Worm (Caenorhabditis elegans): Measurements from ENCODE around the gene C30B5.6.

Gene C30B5.6

DNA sequence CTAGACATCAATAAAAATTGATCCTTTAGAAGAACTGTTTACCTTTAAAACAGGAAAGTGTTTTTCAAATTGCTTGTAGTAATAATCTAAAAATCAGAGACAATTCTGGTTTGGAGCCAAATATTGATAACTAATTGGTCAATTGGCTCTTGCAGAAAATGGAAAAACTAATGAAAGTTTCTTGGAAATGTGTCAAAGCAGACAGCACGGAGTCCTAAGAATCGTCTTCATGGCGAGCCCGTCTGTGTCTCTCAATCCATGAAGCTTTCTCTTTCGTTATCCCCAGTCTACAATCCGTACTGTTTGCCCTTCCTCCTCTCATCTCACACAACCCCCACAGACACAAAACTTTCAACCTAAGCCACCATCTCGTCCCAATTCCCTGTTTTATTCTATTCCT lies 42.9 kb downstream of the C30B5.6 start, which contains the start of gene F40H3.1:
TSS of gene F40H3.1 (plus strand) at position 301 of the 400 bp plus-strand sequence.
- TF ChIP-seq snpc-4 (tag; optimal IDR thresholded peaks at IDR 0.05) (no peak), nhr-71 (tag; optimal IDR thresholded peaks at IDR 0.05) (no peak), lin-14 (GFP tag; optimal IDR thresholded peaks at IDR 0.05) (no peak), blmp-1 (tag; optimal IDR thresholded peaks at IDR 0.05) (no peak), fkh-4 (tag; optimal IDR thresholded peaks at IDR 0.05; ENCODE audit: borderline replicate concordance) (no peak), aly-2 (tag; optimal IDR thresholded peaks at IDR 0.05) (no peak), nhr-20 (tag; optimal IDR thresholded peaks at IDR 0.05) (no peak), nhr-47 (tag; optimal IDR thresholded peaks at IDR 0.05) (no peak), dpl-1 (GFP tag; optimal IDR thresholded peaks at IDR 0.05) (no peak)

ce11 chrII:6178743-6179129 lies 43.7 kb downstream of the C30B5.6 start:
- no peak for TF ChIP-seq unc-62 (GFP tag; optimal IDR thresholded peaks at IDR 0.05)
- TF ChIP-seq ces-1 (GFP tag; optimal IDR thresholded peaks at IDR 0.05), result no peak
- no peak for TF ChIP-seq nhr-11 (tag; optimal IDR thresholded peaks at IDR 0.05)
- TF ChIP-seq ceh-8 (GFP tag; optimal IDR thresholded peaks at IDR 0.05), result no peak
- no peak for TF ChIP-seq zag-1 (tag; optimal IDR thresholded peaks at IDR 0.05)
- no peak for TF ChIP-seq isw-1 (GFP tag; IDR thresholded peaks at IDR 0.05)
- no peak for TF ChIP-seq C16A3.4 (tag; optimal IDR thresholded peaks at IDR 0.05)

- TF ChIP-seq elt-2 (tag; optimal IDR thresholded peaks at IDR 0.05) (peak; percentile 81), elt-3 (tag; optimal IDR thresholded peaks at IDR 0.05) (peak in 2 of 6 experiments; percentile 24 to 55), tlp-1 (tag; optimal IDR thresholded peaks at IDR 0.05) (peak; percentile 71), lin-14 (GFP tag; optimal IDR thresholded peaks at IDR 0.05) (peak; percentile 1), C34B4.2 (tag; optimal IDR thresholded peaks at IDR 0.05) (no peak), hlh-17 (GFP tag; optimal IDR thresholded peaks at IDR 0.05; ENCODE audit: borderline replicate concordance) (no peak), blmp-1 (tag; optimal IDR thresholded peaks at IDR 0.05) (peak; percentile 56)
Observed at ce11 chrII:6177975-6178742, 44.3 kb downstream of the C30B5.6 start.

- TF ChIP-seq nhr-71 (tag; optimal IDR thresholded peaks at IDR 0.05), result peak; percentile 60
- peak; percentile 24 for TF ChIP-seq rnt-1 (tag; optimal IDR thresholded peaks at IDR 0.05)
- no peak for TF ChIP-seq fkh-8 (tag; optimal IDR thresholded peaks at IDR 0.05)
- no peak for TF ChIP-seq ceh-8 (GFP tag; optimal IDR thresholded peaks at IDR 0.05)
- peak; percentile 39 for TF ChIP-seq dsc-1 (tag; optimal IDR thresholded peaks at IDR 0.05)
- TF ChIP-seq nhr-19 (GFP tag; conservative IDR thresholded peaks at IDR 0.05), result peak; percentile 56
- TF ChIP-seq nhr-20 (tag; optimal IDR thresholded peaks at IDR 0.05), result peak; percentile 50
- no peak for TF ChIP-seq pqm-1 (tag; optimal IDR thresholded peaks at IDR 0.05)
- no peak for TF ChIP-seq skn-1 (tag; optimal IDR thresholded peaks at IDR 0.05)
- TF ChIP-seq lin-39 (tag; optimal IDR thresholded peaks at IDR 0.05), result peak; percentile 42
- peak; percentile 91 for TF ChIP-seq nhr-85 (tag)
- TF ChIP-seq nhr-47 (tag; optimal IDR thresholded peaks at IDR 0.05), result peak; percentile 7
- TF ChIP-seq snu-23 (GFP tag; optimal IDR thresholded peaks at IDR 0.05), result peak; percentile 30
- no peak for TF ChIP-seq mep-1 (tag; optimal IDR thresholded peaks at IDR 0.05)
- peak in 2 of 6 experiments; percentile 12 to 26 for TF ChIP-seq elt-3 (tag; optimal IDR thresholded peaks at IDR 0.05)
- TF ChIP-seq blmp-1 (tag; optimal IDR thresholded peaks at IDR 0.05), result peak; percentile 61
- no peak for TF ChIP-seq efl-1 (optimal IDR thresholded peaks at IDR 0.05)
- peak in 1 of 2 experiments; percentile 40 for TF ChIP-seq efl-1 (GFP tag; optimal IDR thresholded peaks at IDR 0.05 in 1 of 2)
- TF ChIP-seq lsy-2 (tag; optimal IDR thresholded peaks at IDR 0.05), result peak in 1 of 2 experiments; percentile 31
- peak; percentile 81 for TF ChIP-seq lin-14 (GFP tag; optimal IDR thresholded peaks at IDR 0.05)
- peak; percentile 20 for TF ChIP-seq unc-130 (tag; optimal IDR thresholded peaks at IDR 0.05)
Observed at ce11 chrII:6176154-6176897, 46.1 kb downstream of the C30B5.6 start.
